Fruit fly (Drosophila melanogaster) whole organism, embryonic: ENCODE results near the gene Argk1.

Experiments
- Ada2b ChIP-seq: fragments of 200-800 bp; sonication (Bioruptor generic); IDR thresholded peaks from 2 replicates; pipeline ENCODE4 v1.3.6; 2022; ENCODE audit warnings: missing biosample characterization, missing genetic modification characterization
- CG1024 ChIP-seq: fragments of 200-800 bp; sonication (Bioruptor generic); IDR thresholded peaks from 2 replicates; pipeline ENCODE4 v1.3.6; 2022; ENCODE audit warnings: missing biosample characterization, missing genetic modification characterization
- CG11247 ChIP-seq: fragments of 200-800 bp; sonication (Bioruptor generic); IDR thresholded peaks from 2 replicates; pipeline ENCODE4 v1.3.6; 2022; ENCODE audit warnings: missing biosample characterization, missing genetic modification characterization
- CG15269 ChIP-seq: fragments of 200-800 bp; sonication (Bioruptor generic); optimal IDR thresholded peaks from 2 replicates; lab custom pipeline; 2018; ENCODE audit warnings: missing biosample characterization, mild to moderate bottlenecking, missing genetic modification characterization, moderate library complexity
- CG17612 ChIP-seq: fragments of 200-800 bp; sonication (Bioruptor generic); IDR thresholded peaks from 2 replicates; pipeline ENCODE4 v1.3.6; 2022; ENCODE audit warnings: missing biosample characterization, missing genetic modification characterization
- CG8290 ChIP-seq, 3 experiments: fragments of 200-800 bp; sonication (Bioruptor generic); optimal IDR thresholded peaks; 2 replicates each; lab custom pipeline; 2016 to 2019; ENCODE audit warnings: missing biosample characterization in 3 of 3, missing genetic modification characterization in 3 of 3, mild to moderate bottlenecking in 2 of 3, moderate library complexity in 1 of 3
- MBD-R2 ChIP-seq: fragments of 200-800 bp; sonication (Bioruptor generic); IDR thresholded peaks from 2 replicates; pipeline ENCODE4 v1.3.6; 2022; ENCODE audit warnings: missing biosample characterization, missing genetic modification characterization
- Sox102F ChIP-seq: fragments of 200-800 bp; sonication (Bioruptor generic); optimal IDR thresholded peaks from 2 replicates; lab custom pipeline; 2018; ENCODE audit warnings: missing biosample characterization, mild to moderate bottlenecking, missing genetic modification characterization, moderate library complexity
- bab2 ChIP-seq: fragments of 200-800 bp; sonication (Bioruptor generic); optimal IDR thresholded peaks from 2 replicates; lab custom pipeline; 2016; ENCODE audit warnings: missing biosample characterization, missing genetic modification characterization
- exex ChIP-seq: fragments of 200-800 bp; sonication (Bioruptor generic); optimal IDR thresholded peaks from 4 replicates; lab custom pipeline; 2018; ENCODE audit warnings: missing biosample characterization, mild to moderate bottlenecking, missing genetic modification characterization, moderate library complexity
- lola ChIP-seq, 3 experiments: fragments of >200 bp in 2 of 3; fragments of 200-800 bp in 1 of 3; sonication (Bioruptor generic) in 1 of 3; optimal IDR thresholded peaks; 2 replicates each; lab custom pipeline; 2017 to 2019; ENCODE audit warnings: missing biosample characterization in 3 of 3, missing genetic modification characterization in 3 of 3, mild to moderate bottlenecking in 1 of 3, moderate library complexity in 1 of 3
- sens-2 ChIP-seq: fragments of 200-800 bp; sonication (Bioruptor generic); IDR thresholded peaks from 2 replicates; pipeline ENCODE4 v1.3.6; 2022; ENCODE audit warnings: missing biosample characterization, missing genetic modification characterization

DNA sequence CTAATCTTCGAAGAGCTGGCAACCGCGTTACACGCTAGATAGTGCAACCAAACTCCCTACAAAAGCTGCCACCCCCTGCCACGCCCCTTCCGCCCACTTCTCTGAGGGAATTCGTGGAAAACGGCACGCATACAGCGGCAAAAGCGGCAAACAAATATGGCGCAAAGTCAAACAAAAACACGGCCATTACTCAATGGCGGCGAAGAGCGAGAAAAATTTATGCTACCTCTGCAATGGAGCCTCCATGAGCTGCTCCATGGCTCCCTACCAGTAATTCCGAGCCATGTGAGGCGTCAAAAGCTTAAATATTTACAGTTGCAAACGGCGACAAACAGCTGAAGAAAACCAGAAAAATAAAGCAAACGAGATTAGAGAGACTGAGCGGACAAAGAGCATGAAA, 41.1 kb downstream of the Argk1 start:
- no peak for TF ChIP-seq CG15269
- TF ChIP-seq sens-2: no peak
- no peak for TF ChIP-seq CG17612 (GFP tag; lab: Robert Waterston, UW)
- TF ChIP-seq CG8290 (GFP tag; optimal IDR thresholded peaks at IDR 0.05; lab: Kevin White, UChicago): no peak
- no peak for TF ChIP-seq CG8290 (tag; optimal IDR thresholded peaks at IDR 0.05; lab: Kevin White, UChicago)
- no peak for TF ChIP-seq Ada2b
- no peak for TF ChIP-seq CG1024 (GFP tag; lab: Robert Waterston, UW)
- TF ChIP-seq CG11247: no peak
- TF ChIP-seq Sox102F (GFP tag; lab: Kevin White, UChicago): no peak
- TF ChIP-seq bab2: no peak
- TF ChIP-seq MBD-R2: no peak
- no peak for TF ChIP-seq exex (tag; lab: Kevin White, UChicago)
- TF ChIP-seq lola (GFP tag; optimal IDR thresholded peaks at IDR 0.05; lab: Kevin White, UChicago): no peak
